Fruit fly (Drosophila melanogaster): ENCODE results near the gene CG5412.

- TF ChIP-seq CTCF (optimal IDR thresholded peaks at IDR 0.05) (no peak), CG8478 (optimal IDR thresholded peaks at IDR 0.05) (no peak)
These were observed 11.3 kb upstream of the CG5412 start for dm6 chr3R:20565546-20565948.

Data from S2 (cell line).